Worm (Caenorhabditis elegans): ENCODE results near the gene srd-43.

ce11 chrX:13262195-13262594 lies 43.4 kb downstream of the srd-43 start, which contains the start of gene K09A11.1:
- TF ChIP-seq egl-27 (tag; optimal IDR thresholded peaks at IDR 0.05) = no peak
- no peak for TF ChIP-seq F26F4.8 (GFP tag; conservative IDR thresholded peaks at IDR 0.05)
- no peak for TF ChIP-seq lsy-2 (tag; optimal IDR thresholded peaks at IDR 0.05)
- TF ChIP-seq mxl-3 (GFP tag; optimal IDR thresholded peaks at IDR 0.05) = no peak
- no peak for TF ChIP-seq aly-2 (tag; optimal IDR thresholded peaks at IDR 0.05)
- no peak for TF ChIP-seq madf-5 (GFP tag; IDR thresholded peaks at IDR 0.05)
- no peak for TF ChIP-seq mep-1 (tag; optimal IDR thresholded peaks at IDR 0.05)
- TF ChIP-seq nhr-11 (tag; optimal IDR thresholded peaks at IDR 0.05) = no peak
- TF ChIP-seq F49E8.2 (tag; optimal IDR thresholded peaks at IDR 0.05; ENCODE audit: borderline replicate concordance) = no peak
